Fruit fly (Drosophila melanogaster) whole organism, embryonic: ENCODE measurements around the gene CG43630.

Experiments used
- Abd-B ChIP-seq: fragments of 200-800 bp; sonication (Bioruptor generic); optimal IDR thresholded peaks from 2 replicates; lab custom pipeline; 2018; ENCODE audit warnings: missing biosample characterization, mild to moderate bottlenecking, missing genetic modification characterization, moderate library complexity
- CG10267 ChIP-seq: fragments of 200-800 bp; sonication (Bioruptor generic); optimal IDR thresholded peaks from 2 replicates; lab custom pipeline; 2018; ENCODE audit warnings: missing biosample characterization, mild to moderate bottlenecking, missing genetic modification characterization, moderate library complexity
- CG10431 ChIP-seq: fragments of 200-800 bp; sonication (Bioruptor generic); optimal IDR thresholded peaks from 3 replicates; lab custom pipeline; 2018; ENCODE audit warnings: missing biosample characterization, mild to moderate bottlenecking, missing genetic modification characterization
- CG12236 ChIP-seq: fragments of 200-800 bp; sonication (Bioruptor generic); optimal IDR thresholded peaks from 2 replicates; lab custom pipeline; 2016; ENCODE audit warnings: missing biosample characterization, missing genetic modification characterization
- CG12659 ChIP-seq: fragments of 200-800 bp; sonication (Bioruptor generic); optimal IDR thresholded peaks from 3 replicates; lab custom pipeline; 2017; ENCODE audit warnings: mild to moderate bottlenecking, missing biosample characterization, missing genetic modification reagents, missing genetic modification characterization
- CG14965 ChIP-seq: fragments of 200-800 bp; sonication (Bioruptor generic); optimal IDR thresholded peaks from 2 replicates; lab custom pipeline; 2016; ENCODE audit warnings: missing biosample characterization, missing genetic modification characterization, borderline replicate concordance
- CG30431 ChIP-seq: fragments of 200-800 bp; sonication (Bioruptor generic); optimal IDR thresholded peaks from 2 replicates; lab custom pipeline; 2017; ENCODE audit warnings: missing biosample characterization, missing genetic modification characterization
- CG42726 ChIP-seq: fragments of 200-800 bp; sonication (Bioruptor generic); IDR thresholded peaks from 2 replicates; pipeline ENCODE4 v1.3.6; 2022; ENCODE audit warnings: missing biosample characterization, missing genetic modification characterization; ENCODE audit not compliant: partially characterized antibody
- CG6254 ChIP-seq: fragments of 200-800 bp; sonication (Bioruptor generic); optimal IDR thresholded peaks from 3 replicates; lab custom pipeline; 2017; ENCODE audit warnings: mild to moderate bottlenecking, missing biosample characterization, missing genetic modification reagents, missing genetic modification characterization
- CG6654 ChIP-seq: fragments of 200-800 bp; sonication (Bioruptor generic); optimal IDR thresholded peaks from 2 replicates; lab custom pipeline; 2017; ENCODE audit warnings: missing biosample characterization, mild to moderate bottlenecking, missing genetic modification characterization
- CG7271 ChIP-seq: fragments of 200-800 bp; sonication (Bioruptor generic); optimal IDR thresholded peaks from 2 replicates; lab custom pipeline; 2018; ENCODE audit warnings: missing biosample characterization, mild to moderate bottlenecking, missing genetic modification characterization, moderate library complexity
- CG9876 ChIP-seq: fragments of 200-800 bp; sonication (Bioruptor generic); optimal IDR thresholded peaks from 2 replicates; lab custom pipeline; 2016; ENCODE audit warnings: missing biosample characterization, missing genetic modification characterization
- CTCF ChIP-seq: fragments of 200-800 bp; sonication (Bioruptor generic); optimal IDR thresholded peaks from 2 replicates; lab custom pipeline; 2017; ENCODE audit warnings: missing biosample characterization, mild to moderate bottlenecking, missing genetic modification characterization, moderate library complexity
- CoRest ChIP-seq: fragments of 200-800 bp; sonication (Bioruptor generic); optimal IDR thresholded peaks from 3 replicates; lab custom pipeline; 2018; ENCODE audit warnings: missing biosample characterization, mild to moderate bottlenecking, missing genetic modification characterization, moderate library complexity
- CrebB ChIP-seq: fragments of 200-800 bp; sonication (Bioruptor generic); optimal IDR thresholded peaks from 3 replicates; lab custom pipeline; 2018; ENCODE audit warnings: missing biosample characterization, mild to moderate bottlenecking, missing genetic modification characterization
- Dek ChIP-seq: fragments of 200-800 bp; sonication (Bioruptor generic); optimal IDR thresholded peaks from 3 replicates; lab custom pipeline; 2019; ENCODE audit warnings: missing biosample characterization, mild to moderate bottlenecking, missing genetic modification characterization, moderate library complexity
- Dref ChIP-seq: fragments of 200-800 bp; sonication (Bioruptor generic); IDR thresholded peaks from 2 replicates; pipeline ENCODE4 v1.3.6; 2022; ENCODE audit warnings: missing biosample characterization, missing genetic modification characterization
- Ets97D ChIP-seq: fragments of 200-800 bp; sonication (Bioruptor generic); optimal IDR thresholded peaks from 3 replicates; lab custom pipeline; 2016; ENCODE audit warnings: missing biosample characterization, missing genetic modification characterization
- Med ChIP-seq: fragments of 200-800 bp; sonication (Bioruptor generic); peaks from one replicate; lab custom pipeline; 2016; ENCODE audit warnings: missing biosample characterization, missing genetic modification characterization, mild to moderate bottlenecking, inconsistent platforms, moderate library complexity
- Meics ChIP-seq: fragments of 200-800 bp; sonication (Bioruptor generic); optimal IDR thresholded peaks from 2 replicates; lab custom pipeline; 2017; ENCODE audit warnings: missing biosample characterization, mild to moderate bottlenecking, missing genetic modification characterization
- Myb ChIP-seq: fragments of 200-800 bp; sonication (Bioruptor generic); optimal IDR thresholded peaks from 2 replicates; lab custom pipeline; 2016; ENCODE audit warnings: missing biosample characterization, missing genetic modification characterization
- Oli ChIP-seq: fragments of 200-800 bp; sonication (Bioruptor generic); optimal IDR thresholded peaks from 2 replicates; lab custom pipeline; 2018; ENCODE audit warnings: missing biosample characterization, mild to moderate bottlenecking, missing genetic modification characterization, moderate library complexity
- Rfx ChIP-seq: fragments of 200-800 bp; sonication (Bioruptor generic); IDR thresholded peaks from 2 replicates; pipeline ENCODE4 v1.3.6; 2022; ENCODE audit warnings: missing biosample characterization, missing genetic modification characterization
- YL-1 ChIP-seq: fragments of 200-800 bp; sonication (Bioruptor generic); optimal IDR thresholded peaks from 3 replicates; lab custom pipeline; 2017; ENCODE audit warnings: missing biosample characterization, mild to moderate bottlenecking, missing genetic modification characterization
- amos ChIP-seq: fragments of 200-800 bp; sonication (Bioruptor generic); IDR thresholded peaks from 2 replicates; pipeline ENCODE4 v1.3.6; 2022; ENCODE audit warnings: missing biosample characterization, missing genetic modification characterization; ENCODE audit not compliant: partially characterized antibody
- bigmax ChIP-seq: fragments of 200-800 bp; sonication (Bioruptor generic); optimal IDR thresholded peaks from 2 replicates; lab custom pipeline; 2018; ENCODE audit warnings: missing biosample characterization, mild to moderate bottlenecking, missing genetic modification characterization
- crol ChIP-seq: fragments of 200-800 bp; sonication (Bioruptor generic); IDR thresholded peaks from 2 replicates; pipeline ENCODE4 v1.3.6; 2022; ENCODE audit warnings: missing biosample characterization, missing genetic modification characterization
- disco-r ChIP-seq: fragments of 200-800 bp; sonication (Bioruptor generic); optimal IDR thresholded peaks from 2 replicates; lab custom pipeline; 2016; ENCODE audit warnings: missing biosample characterization, missing genetic modification characterization
- gcm2 ChIP-seq: fragments of 200-800 bp; sonication (Bioruptor generic); optimal IDR thresholded peaks from 2 replicates; lab custom pipeline; 2016; ENCODE audit warnings: missing biosample characterization, missing genetic modification characterization
- gfzf ChIP-seq: fragments of 200-800 bp; sonication (Bioruptor generic); optimal IDR thresholded peaks from 2 replicates; lab custom pipeline; 2016; ENCODE audit warnings: missing biosample characterization, mild to moderate bottlenecking, missing genetic modification characterization, moderate library complexity
- gt ChIP-seq: fragments of 200-800 bp; sonication (Bioruptor generic); IDR thresholded peaks from 2 replicates; pipeline ENCODE4 v1.3.6; 2022; ENCODE audit warnings: missing biosample characterization, missing genetic modification characterization
- hkb ChIP-seq, 2 experiments: fragments of 200-800 bp in 1 of 2; fragments of >200 bp in 1 of 2; sonication (Bioruptor generic) in 1 of 2; IDR thresholded peaks in 1 of 2; optimal IDR thresholded peaks in 1 of 2; 2 replicates each; pipeline versions ENCODE4 v1.3.6 to Lab custom; 2017 to 2022; ENCODE audit warnings: missing biosample characterization in 1 of 2, missing genetic modification characterization in 1 of 2
- ind ChIP-seq: fragments of 200-800 bp; sonication (Bioruptor generic); optimal IDR thresholded peaks from 3 replicates; lab custom pipeline; 2016; ENCODE audit warnings: missing biosample characterization, missing genetic modification characterization
- insv ChIP-seq, 2 experiments: fragments of 200-800 bp; sonication (Bioruptor generic); optimal IDR thresholded peaks; 3 replicates each; lab custom pipeline; 2016 to 2018; ENCODE audit warnings: missing biosample characterization in 2 of 2, missing genetic modification characterization in 2 of 2
- knrl ChIP-seq: fragments of 200-800 bp; sonication (Bioruptor generic); IDR thresholded peaks from 3 replicates; pipeline ENCODE4 v1.3.6; 2022; ENCODE audit warnings: missing biosample characterization, missing genetic modification characterization; ENCODE audit not compliant: partially characterized antibody
- maf-S ChIP-seq: fragments of 200-800 bp; sonication (Bioruptor generic); optimal IDR thresholded peaks from 2 replicates; lab custom pipeline; 2016; ENCODE audit warnings: missing biosample characterization, missing genetic modification characterization
- nerfin-2 ChIP-seq: fragments of 200-800 bp; sonication (Bioruptor generic); IDR thresholded peaks from 2 replicates; pipeline ENCODE4 v1.3.6; 2022; ENCODE audit warnings: missing biosample characterization, missing genetic modification characterization; ENCODE audit not compliant: partially characterized antibody
- phol ChIP-seq: fragments of 200-800 bp; sonication (Bioruptor generic); optimal IDR thresholded peaks from 3 replicates; lab custom pipeline; 2018; ENCODE audit warnings: missing biosample characterization, mild to moderate bottlenecking, missing genetic modification characterization, moderate library complexity
- pros ChIP-seq: fragments of 200-800 bp; sonication (Bioruptor generic); optimal IDR thresholded peaks from 3 replicates; lab custom pipeline; 2019; ENCODE audit warnings: missing biosample characterization, mild to moderate bottlenecking, missing genetic modification characterization, moderate library complexity
- psq ChIP-seq: fragments of 200-800 bp; sonication (Bioruptor generic); optimal IDR thresholded peaks from 2 replicates; lab custom pipeline; 2017; ENCODE audit warnings: missing biosample characterization, missing genetic modification characterization
- slp2 ChIP-seq: fragments of 200-800 bp; sonication (Bioruptor generic); optimal IDR thresholded peaks from 2 replicates; lab custom pipeline; 2016; ENCODE audit warnings: missing biosample characterization, missing genetic modification characterization
- stwl ChIP-seq: fragments of 200-800 bp; sonication (Bioruptor generic); optimal IDR thresholded peaks from 3 replicates; lab custom pipeline; 2018; ENCODE audit warnings: missing biosample characterization, mild to moderate bottlenecking, missing genetic modification characterization, moderate library complexity
- sug ChIP-seq: fragments of 200-800 bp; optimal IDR thresholded peaks from 2 replicates; lab custom pipeline; 2019; ENCODE audit warnings: missing biosample characterization, mild to moderate bottlenecking, missing genetic modification characterization, moderate library complexity
- unc-4 ChIP-seq: fragments of 200-800 bp; sonication (Bioruptor generic); IDR thresholded peaks from 2 replicates; pipeline ENCODE4 v1.3.6; 2022; ENCODE audit warnings: missing biosample characterization, missing genetic modification characterization; ENCODE audit not compliant: partially characterized antibody
- zen ChIP-seq: fragments of 200-800 bp; sonication (Bioruptor generic); optimal IDR thresholded peaks from 3 replicates; lab custom pipeline; 2018; ENCODE audit warnings: missing biosample characterization, mild to moderate bottlenecking, missing genetic modification characterization, moderate library complexity

Gene CG43630

DNA sequence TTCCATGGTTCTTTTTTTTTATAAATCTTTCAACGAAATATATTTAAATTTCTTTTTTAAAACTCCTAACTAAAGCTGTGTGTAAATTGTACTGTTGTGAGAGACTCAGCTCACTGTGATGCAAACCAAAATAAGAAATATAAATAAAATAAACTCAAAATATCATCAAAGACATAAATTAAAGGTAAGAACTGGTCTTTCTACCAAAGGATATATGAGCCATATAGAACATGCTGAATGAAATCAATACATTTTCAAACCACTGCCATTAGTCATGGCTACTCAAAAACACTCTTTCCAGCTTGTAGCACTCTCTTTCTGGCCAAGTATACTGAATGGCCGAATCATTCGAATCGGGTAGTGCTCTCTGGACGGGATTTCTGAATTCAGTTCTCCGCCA is 18.7 kb upstream of the CG43630 start, which contains the start of the genes CG14391 and NijC:
Gene CG14391, minus strand, starts transcription at position 101 of the 400 bp plus-strand sequence.
Gene NijC, plus strand, starts transcription at position 388 of the 400 bp plus-strand sequence.
- TF ChIP-seq CG7271 (tag; lab: Kevin White, UChicago), result no peak
- no peak for TF ChIP-seq pros (GFP tag; lab: Kevin White, UChicago)
- TF ChIP-seq CG6254 (GFP tag; lab: Kevin White, UChicago), result no peak
- TF ChIP-seq hkb (optimal IDR thresholded peaks at IDR 0.05; lab: Kevin White, UChicago), result no peak
- TF ChIP-seq hkb (GFP tag; IDR thresholded peaks at IDR 0.05; lab: Robert Waterston, UW), result no peak
- TF ChIP-seq sug (tag; lab: Kevin White, UChicago), result no peak
- TF ChIP-seq Rfx (GFP tag; lab: Robert Waterston, UW), result no peak
- no peak for TF ChIP-seq Myb (GFP tag; lab: Kevin White, UChicago)
- TF ChIP-seq bigmax (GFP tag; lab: Kevin White, UChicago), result no peak
- TF ChIP-seq Dref, result no peak
- no peak for TF ChIP-seq psq (GFP tag; lab: Kevin White, UChicago)
- no peak for TF ChIP-seq stwl (tag; lab: Kevin White, UChicago)
- TF ChIP-seq CTCF (GFP tag; lab: Kevin White, UChicago), result no peak
- TF ChIP-seq ind, result no peak

DNA sequence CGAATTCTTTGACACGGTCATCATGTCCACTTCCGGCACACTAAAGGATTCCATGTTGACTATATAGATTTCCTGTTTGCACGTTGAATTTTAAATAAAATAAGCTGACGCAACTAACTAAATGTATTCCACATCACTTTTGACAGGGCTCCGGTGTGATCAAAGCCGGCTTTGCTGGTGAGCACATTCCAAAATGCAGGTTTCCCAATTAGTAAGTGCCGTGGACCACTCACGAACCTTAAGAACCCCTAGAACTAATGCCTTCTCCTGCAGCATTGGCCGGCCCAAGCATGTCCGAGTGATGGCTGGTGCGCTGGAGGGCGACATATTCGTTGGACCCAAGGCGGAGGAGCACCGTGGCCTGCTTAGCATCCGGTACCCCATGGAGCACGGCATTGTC is 16.4 kb upstream of the CG43630 start, which contains the start of gene CG31347:
Gene CG31347, minus strand, starts transcription at position 101 of the 400 bp plus-strand sequence.
- TF ChIP-seq nerfin-2 (GFP tag; lab: Robert Waterston, UW), result no peak

DNA sequence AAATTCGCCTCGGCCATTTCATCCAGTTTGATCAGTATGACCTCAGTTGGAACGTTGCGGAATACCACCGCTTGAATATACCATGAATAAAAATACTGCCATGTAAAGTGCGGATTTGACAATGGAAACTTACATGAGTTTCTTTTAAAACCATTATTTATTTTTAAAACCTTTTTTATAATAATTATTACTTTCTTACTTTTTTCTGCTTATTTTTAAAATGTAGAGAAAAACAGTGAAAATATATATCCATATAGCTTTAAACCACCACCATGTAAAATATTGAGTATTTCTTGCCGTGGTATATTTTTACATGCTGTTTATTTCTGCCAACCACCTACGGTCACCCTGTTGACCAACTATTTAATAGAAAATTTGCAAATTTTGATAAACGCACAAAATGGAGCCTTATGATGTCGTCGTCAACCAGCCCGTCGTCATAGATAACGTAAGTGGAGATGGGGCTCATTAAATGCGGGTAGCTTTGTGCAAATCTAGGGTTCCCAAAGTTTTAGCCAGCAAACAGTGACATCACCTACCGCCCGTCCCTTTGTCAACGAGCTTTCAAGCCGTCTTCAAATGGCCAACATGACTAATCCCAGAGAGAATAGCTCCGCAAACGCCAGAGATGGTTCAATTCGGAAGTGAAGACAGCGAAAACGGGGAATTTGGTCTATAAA is 15.5 kb upstream of the CG43630 start, which contains the start of gene Arp1:
Gene Arp1, plus strand, starts transcription at position 322 of the 680 bp plus-strand sequence.
- TF ChIP-seq CoRest (tag; lab: Kevin White, UChicago) (peak; percentile 14), Ets97D (GFP tag; lab: Kevin White, UChicago) (peak; percentile 2), CG10267 (tag; lab: Kevin White, UChicago) (peak; percentile 37), CG30431 (GFP tag; lab: Kevin White, UChicago) (no peak), Oli (tag; lab: Kevin White, UChicago) (no peak), gt (GFP tag; lab: Robert Waterston, UW) (no peak), phol (tag; lab: Kevin White, UChicago) (peak; percentile 44), YL-1 (GFP tag; lab: Kevin White, UChicago) (peak; percentile 57), CrebB (tag; lab: Kevin White, UChicago) (no peak), CG14965 (GFP tag; lab: Kevin White, UChicago) (no peak), knrl (peak; percentile 49; the same call in 1 of the 3 replicates), gfzf (GFP tag; lab: Kevin White, UChicago) (peak; percentile 82), insv (GFP tag; optimal IDR thresholded peaks at IDR 0.05; lab: Kevin White, UChicago) (no peak), zen (tag; lab: Kevin White, UChicago) (no peak), maf-S (no peak), Med (GFP tag; lab: Kevin White, UChicago) (peak; percentile 8), CG9876 (GFP tag; lab: Kevin White, UChicago) (no peak), unc-4 (GFP tag; lab: Robert Waterston, UW) (0 out of 2 replicates have a peak, but pooled peaks have one; percentile 19), amos (GFP tag; lab: Robert Waterston, UW) (peak; percentile 9; the same call in 1 of the 2 replicates), CG10431 (GFP tag; lab: Kevin White, UChicago) (peak; percentile 52), disco-r (GFP tag; lab: Kevin White, UChicago) (no peak), bigmax (GFP tag; lab: Kevin White, UChicago) (no peak), gcm2 (GFP tag; lab: Kevin White, UChicago) (no peak), crol (GFP tag; lab: Robert Waterston, UW) (peak; percentile 64; the same call in 1 of the 2 replicates), CG42726 (GFP tag; lab: Robert Waterston, UW) (0 out of 2 replicates have a peak, but pooled peaks have one; percentile 5), Meics (GFP tag; lab: Kevin White, UChicago) (no peak), CG12236 (GFP tag; lab: Kevin White, UChicago) (no peak), Dek (tag; lab: Kevin White, UChicago) (peak; percentile 33), slp2 (GFP tag; lab: Kevin White, UChicago) (no peak), CG6654 (GFP tag; lab: Kevin White, UChicago) (no peak), CG12659 (GFP tag; lab: Kevin White, UChicago) (peak; percentile 68), Abd-B (GFP tag; lab: Kevin White, UChicago) (peak; percentile 34)
